Fruit fly (Drosophila melanogaster) whole organism, adult: Measurements from ENCODE around the gene hob.

Experiments used
- CG11617 ChIP-seq: fragments of 200-800 bp; sonication (Bioruptor generic); optimal IDR thresholded peaks from 2 replicates; lab custom pipeline; 2017; ENCODE audit warnings: mild to moderate bottlenecking, missing biosample characterization, missing genetic modification reagents, missing genetic modification characterization
- CG12768 ChIP-seq: fragments of 200-800 bp; sonication (Bioruptor generic); optimal IDR thresholded peaks from 2 replicates; lab custom pipeline; 2017; ENCODE audit warnings: missing biosample characterization, missing genetic modification characterization, mild to moderate bottlenecking, moderate library complexity, missing genetic modification reagents
- CG14711 ChIP-seq: fragments of 200-800 bp; sonication (Bioruptor generic); optimal IDR thresholded peaks from 2 replicates; lab custom pipeline; 2018; ENCODE audit warnings: missing biosample characterization, mild to moderate bottlenecking, missing genetic modification characterization, moderate library complexity
- CG1620 ChIP-seq: fragments of 200-800 bp; sonication (Bioruptor generic); optimal IDR thresholded peaks from 2 replicates; lab custom pipeline; 2016; ENCODE audit warnings: missing biosample characterization, missing genetic modification characterization
- CG33017 ChIP-seq: fragments of 200-800 bp; sonication (Bioruptor generic); optimal IDR thresholded peaks from 2 replicates; lab custom pipeline; 2018; ENCODE audit warnings: missing biosample characterization, mild to moderate bottlenecking, missing genetic modification characterization, moderate library complexity
- CG5204 ChIP-seq: fragments of 200-800 bp; sonication (Bioruptor generic); optimal IDR thresholded peaks from 2 replicates; lab custom pipeline; 2016; ENCODE audit warnings: missing biosample characterization, missing genetic modification characterization
- CG7045 ChIP-seq: fragments of 200-800 bp; sonication (Bioruptor generic); optimal IDR thresholded peaks from 2 replicates; lab custom pipeline; 2017; ENCODE audit warnings: missing biosample characterization, mild to moderate bottlenecking, missing genetic modification characterization
- CG7101 ChIP-seq: fragments of 200-800 bp; sonication (Bioruptor generic); optimal IDR thresholded peaks from 2 replicates; lab custom pipeline; 2018; ENCODE audit warnings: missing biosample characterization, mild to moderate bottlenecking, missing genetic modification characterization, moderate library complexity
- Clk ChIP-seq: fragments of 200-800 bp; sonication (Bioruptor generic); optimal IDR thresholded peaks from 2 replicates; lab custom pipeline; 2017; ENCODE audit warnings: missing biosample characterization, missing genetic modification characterization
- Crg-1 ChIP-seq: fragments of 200-800 bp; sonication (Bioruptor generic); optimal IDR thresholded peaks from 2 replicates; lab custom pipeline; 2016; ENCODE audit warnings: missing biosample characterization, missing genetic modification characterization
- Hr96 ChIP-seq: fragments of 200-800 bp; sonication (Bioruptor generic); optimal IDR thresholded peaks from 2 replicates; lab custom pipeline; 2016; ENCODE audit warnings: missing biosample characterization, missing genetic modification characterization
- Mnt ChIP-seq: fragments of 200-800 bp; sonication (Bioruptor generic); optimal IDR thresholded peaks from 2 replicates; lab custom pipeline; 2016; ENCODE audit warnings: missing biosample characterization, mild to moderate bottlenecking, missing genetic modification characterization
- bab1 ChIP-seq: fragments of 200-800 bp; sonication (Bioruptor generic); optimal IDR thresholded peaks from 3 replicates; lab custom pipeline; 2019; ENCODE audit warnings: missing biosample characterization, mild to moderate bottlenecking, missing genetic modification characterization, moderate library complexity
- cic ChIP-seq: fragments of 200-800 bp; sonication (Bioruptor generic); optimal IDR thresholded peaks from 2 replicates; lab custom pipeline; 2017; ENCODE audit warnings: missing biosample characterization, mild to moderate bottlenecking, missing genetic modification characterization, moderate library complexity
- cnc ChIP-seq, 2 experiments: fragments of >200 bp; optimal IDR thresholded peaks; 2 replicates each; lab custom pipeline; 2017
- kay ChIP-seq: fragments of 200-800 bp; sonication (Bioruptor generic); peaks from one replicate; lab custom pipeline; 2016; ENCODE audit warnings: missing biosample characterization, missing genetic modification characterization, borderline replicate concordance
- ovo ChIP-seq: fragments of 200-800 bp; sonication (Bioruptor generic); optimal IDR thresholded peaks from 2 replicates; lab custom pipeline; 2016; ENCODE audit warnings: missing biosample characterization, missing genetic modification characterization
- pad ChIP-seq: fragments of 200-800 bp; sonication (Bioruptor generic); optimal IDR thresholded peaks from 3 replicates; lab custom pipeline; 2017; ENCODE audit warnings: missing biosample characterization, missing genetic modification characterization, mild to moderate bottlenecking, moderate library complexity, missing genetic modification reagents
- tj ChIP-seq: fragments of 200-800 bp; sonication (Bioruptor generic); optimal IDR thresholded peaks from 3 replicates; lab custom pipeline; 2017; ENCODE audit warnings: missing biosample characterization, mild to moderate bottlenecking, missing genetic modification characterization, moderate library complexity
- toe ChIP-seq: fragments of 200-800 bp; sonication (Bioruptor generic); optimal IDR thresholded peaks from 2 replicates; lab custom pipeline; 2016; ENCODE audit warnings: missing biosample characterization, missing genetic modification characterization

hob gene

DNA sequence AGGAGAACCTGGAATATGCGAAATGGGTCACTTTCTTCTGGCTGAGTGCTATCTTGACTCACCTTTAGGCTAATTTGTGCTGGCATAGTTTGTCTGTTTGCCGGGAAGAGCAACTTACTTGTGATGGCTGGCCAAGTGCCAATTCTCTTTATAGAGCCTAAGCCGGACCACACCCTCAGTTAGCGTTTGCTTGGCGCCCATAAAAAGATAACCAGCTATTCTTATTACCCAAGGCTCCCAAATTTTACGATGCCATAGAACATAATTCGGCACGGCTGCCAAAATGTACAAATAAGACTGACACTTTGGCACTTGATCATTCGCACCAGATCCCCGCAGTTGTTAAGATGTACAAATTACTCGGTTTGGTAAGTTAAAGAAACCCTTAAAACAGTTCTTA, 29.1 kb downstream of the hob start, which contains the start of the genes CG42525 and CG14958:
Gene CG42525 (minus strand): TSS at position 101 of the 400 bp plus-strand sequence.
Gene CG14958 (plus strand): TSS at position 332 of the 400 bp plus-strand sequence.
- TF ChIP-seq cic (GFP tag; lab: Kevin White, UChicago) (no peak), CG11617 (GFP tag; lab: Kevin White, UChicago) (no peak), ovo (GFP tag; lab: Kevin White, UChicago) (no peak), bab1 (GFP tag; lab: Kevin White, UChicago) (no peak), CG14711 (tag; lab: Kevin White, UChicago) (no peak), Crg-1 (no peak), CG1620 (no peak), kay (GFP tag; lab: Kevin White, UChicago) (no peak), CG12768 (GFP tag; lab: Kevin White, UChicago) (no peak), CG33017 (tag; lab: Kevin White, UChicago) (no peak), Clk (GFP tag; lab: Kevin White, UChicago) (no peak), tj (GFP tag; lab: Kevin White, UChicago) (no peak), cnc (optimal IDR thresholded peaks at IDR 0.05; lab: Kevin White, UChicago) (no peak), CG7101 (tag; lab: Kevin White, UChicago) (no peak), pad (GFP tag; lab: Kevin White, UChicago) (no peak)

DNA sequence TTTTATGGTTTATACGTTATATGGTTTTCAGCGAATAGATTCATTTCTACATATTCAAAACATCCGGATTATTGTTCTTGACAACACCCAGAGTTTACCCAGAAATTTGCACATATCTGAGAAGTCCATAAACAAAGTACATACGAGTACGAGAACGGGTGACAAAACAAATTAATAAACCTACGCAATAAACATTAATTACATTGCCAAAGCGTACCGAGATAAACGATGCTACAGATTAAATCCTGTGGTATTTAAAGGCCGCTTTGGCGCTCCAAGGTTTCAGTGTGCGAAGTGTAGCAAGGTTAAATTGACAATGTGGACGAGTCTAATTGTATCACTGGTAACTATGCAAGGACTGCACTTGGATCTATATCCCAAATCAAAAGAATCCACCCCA, 31.5 kb downstream of the hob start, which contains the start of gene CG14957:
Gene CG14957 (plus strand): TSS at position 301 of the 400 bp plus-strand sequence.
- TF ChIP-seq CG7045 (GFP tag; lab: Kevin White, UChicago): peak; percentile 55
- TF ChIP-seq CG12768 (GFP tag; lab: Kevin White, UChicago): peak; percentile 11
- TF ChIP-seq Crg-1: no peak

DNA sequence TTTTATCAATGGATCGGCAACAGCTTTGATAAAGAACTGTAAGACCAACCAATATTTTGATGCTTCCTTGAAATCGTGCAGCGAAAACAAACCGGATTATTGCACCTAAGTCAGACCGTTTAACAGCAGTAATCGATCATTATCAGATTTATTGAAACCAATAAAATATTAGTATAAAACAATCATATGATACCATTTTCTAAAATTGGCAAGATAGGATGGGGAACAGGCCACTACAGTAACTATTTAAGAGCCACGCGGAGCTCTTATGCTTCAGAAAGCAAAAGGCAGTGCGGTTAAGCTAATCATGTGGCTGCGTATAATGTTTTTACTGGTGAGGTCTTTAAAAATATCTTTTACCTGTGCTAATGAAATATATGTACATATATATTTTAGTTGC, 32.4 kb downstream of the hob start, which contains the start of gene CG32284:
Gene CG32284 (plus strand): TSS at position 301 of the 400 bp plus-strand sequence.
- no peak for TF ChIP-seq CG12768 (GFP tag; lab: Kevin White, UChicago)
- TF ChIP-seq CG11617 (GFP tag; lab: Kevin White, UChicago): no peak
- TF ChIP-seq ovo (GFP tag; lab: Kevin White, UChicago): no peak
- TF ChIP-seq Crg-1: no peak
- no peak for TF ChIP-seq bab1 (GFP tag; lab: Kevin White, UChicago)
- TF ChIP-seq Mnt (GFP tag; lab: Kevin White, UChicago): no peak
- TF ChIP-seq Hr96 (GFP tag; lab: Kevin White, UChicago): no peak
- no peak for TF ChIP-seq CG33017 (tag; lab: Kevin White, UChicago)

DNA sequence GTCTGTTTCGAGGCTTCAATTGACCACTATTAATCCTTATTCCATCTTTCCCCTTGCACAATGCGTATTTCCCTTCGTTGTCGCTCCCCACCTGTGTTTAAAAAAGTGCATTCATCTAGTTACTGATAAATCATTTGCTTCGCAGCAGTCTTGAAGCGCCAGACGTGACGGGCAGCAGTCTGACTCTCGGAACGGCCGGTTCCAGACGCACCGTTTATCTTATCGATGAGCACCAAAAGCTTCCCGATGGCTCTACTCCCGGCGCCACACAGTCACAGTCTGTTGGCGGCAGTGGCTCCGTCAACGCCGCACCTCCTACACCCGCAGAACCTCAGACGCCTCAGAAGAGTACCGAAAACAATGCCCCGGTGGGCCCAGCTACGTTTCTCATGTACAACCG, 34.6 kb downstream of the hob start, which contains the start of gene CG42494:
Gene CG42494 (plus strand): TSS at position 301 of the 400 bp plus-strand sequence.
- no peak for TF ChIP-seq CG14711 (tag; lab: Kevin White, UChicago)
- no peak for TF ChIP-seq pad (GFP tag; lab: Kevin White, UChicago)
- no peak for TF ChIP-seq Mnt (GFP tag; lab: Kevin White, UChicago)
- no peak for TF ChIP-seq bab1 (GFP tag; lab: Kevin White, UChicago)
- TF ChIP-seq CG1620: no peak
- TF ChIP-seq CG7045 (GFP tag; lab: Kevin White, UChicago): no peak
- TF ChIP-seq cic (GFP tag; lab: Kevin White, UChicago): no peak
- TF ChIP-seq CG11617 (GFP tag; lab: Kevin White, UChicago): no peak
- no peak for TF ChIP-seq kay (GFP tag; lab: Kevin White, UChicago)
- no peak for TF ChIP-seq Crg-1
- no peak for TF ChIP-seq CG12768 (GFP tag; lab: Kevin White, UChicago)
- no peak for TF ChIP-seq CG5204 (GFP tag; lab: Kevin White, UChicago)
- TF ChIP-seq ovo (GFP tag; lab: Kevin White, UChicago): no peak
- TF ChIP-seq Hr96 (GFP tag; lab: Kevin White, UChicago): no peak
- TF ChIP-seq CG33017 (tag; lab: Kevin White, UChicago): no peak
- TF ChIP-seq Clk (GFP tag; lab: Kevin White, UChicago): no peak

DNA sequence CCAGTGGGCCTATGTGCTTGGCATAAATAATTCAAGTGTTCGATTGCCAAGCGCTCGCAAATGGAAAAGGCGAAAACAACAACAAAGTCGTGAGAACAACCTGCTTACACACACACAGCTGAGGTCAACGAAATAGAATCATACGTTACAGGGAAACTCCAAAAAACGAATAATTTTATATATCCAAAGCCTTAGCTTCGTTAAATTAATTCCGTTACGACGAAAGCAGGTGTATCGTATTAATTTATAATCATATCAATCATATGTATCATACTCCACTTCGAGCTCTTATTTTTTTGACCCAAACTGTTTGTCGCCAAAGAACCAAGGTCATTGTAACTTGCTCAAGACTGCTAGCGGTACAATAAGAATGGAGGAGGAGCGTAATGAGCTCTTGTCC, 39.2 kb downstream of the hob start:
- TF ChIP-seq cic (GFP tag; lab: Kevin White, UChicago) (no peak), kay (GFP tag; lab: Kevin White, UChicago) (no peak), CG7045 (GFP tag; lab: Kevin White, UChicago) (peak; percentile 78), CG7101 (tag; lab: Kevin White, UChicago) (peak; percentile 68), CG5204 (GFP tag; lab: Kevin White, UChicago) (no peak), Crg-1 (peak; percentile 11), Hr96 (GFP tag; lab: Kevin White, UChicago) (peak; percentile 36), cnc (optimal IDR thresholded peaks at IDR 0.05; lab: Kevin White, UChicago) (no peak), tj (GFP tag; lab: Kevin White, UChicago) (peak; percentile 69), CG1620 (peak; percentile 47), CG14711 (tag; lab: Kevin White, UChicago) (peak; percentile 70), CG33017 (tag; lab: Kevin White, UChicago) (peak; percentile 73), Mnt (GFP tag; lab: Kevin White, UChicago) (no peak), Clk (GFP tag; lab: Kevin White, UChicago) (no peak), ovo (GFP tag; lab: Kevin White, UChicago) (no peak), CG12768 (GFP tag; lab: Kevin White, UChicago) (peak; percentile 18), bab1 (GFP tag; lab: Kevin White, UChicago) (peak; percentile 93), toe (GFP tag; lab: Kevin White, UChicago) (peak; percentile 3), pad (GFP tag; lab: Kevin White, UChicago) (peak; percentile 36), CG11617 (GFP tag; lab: Kevin White, UChicago) (peak; percentile 27)
